Worm (Caenorhabditis elegans) whole organism, late embryonic: ENCODE data around the gene sma-2.

ENCODE experiments used
- F13H6.1 ChIP-seq: sonication (generic microtip); optimal IDR thresholded peaks from 2 replicates; lab custom pipeline; 2016; ENCODE audit warnings: missing genetic modification characterization, missing compliant biosample characterization
- K02D7.2 ChIP-seq: sonication (generic microtip); optimal IDR thresholded peaks from 2 replicates; lab custom pipeline; 2017; ENCODE audit warnings: mild to moderate bottlenecking, missing genetic modification characterization, missing compliant biosample characterization
- K09A11.1 ChIP-seq: sonication (generic microtip); optimal IDR thresholded peaks from 2 replicates; lab custom pipeline; 2017; ENCODE audit warnings: antibody characterized with exemption, mild to moderate bottlenecking, missing genetic modification characterization, missing compliant biosample characterization; ENCODE audit not compliant: insufficient read depth
- T23F11.4 ChIP-seq: fragments of 200-800 bp; sonication (Bioruptor generic); optimal IDR thresholded peaks from 2 replicates; lab custom pipeline; 2018; ENCODE audit warnings: mild to moderate bottlenecking, missing genetic modification characterization, missing compliant biosample characterization
- ahr-1 ChIP-seq: sonication (generic microtip); optimal IDR thresholded peaks from 2 replicates; lab custom pipeline; 2016; ENCODE audit warnings: missing genetic modification characterization, missing compliant biosample characterization
- ama-1 ChIP-seq: fragments of 150-350 bp; optimal IDR thresholded peaks from 2 replicates; lab custom pipeline; 2014
- ceh-14 ChIP-seq: sonication (generic microtip); optimal IDR thresholded peaks from 2 replicates; lab custom pipeline; 2016; ENCODE audit warnings: missing genotype, missing genetic modification characterization, missing compliant biosample characterization
- ceh-18 ChIP-seq: sonication (generic microtip); optimal IDR thresholded peaks from 2 replicates; lab custom pipeline; 2016; ENCODE audit warnings: missing genetic modification characterization, missing compliant biosample characterization
- ceh-19 ChIP-seq: fragments of 200-800 bp; sonication (Bioruptor generic); optimal IDR thresholded peaks from 2 replicates; lab custom pipeline; 2018; ENCODE audit warnings: mild to moderate bottlenecking, missing genetic modification characterization, missing compliant biosample characterization
- ceh-2 ChIP-seq: sonication (generic microtip); optimal IDR thresholded peaks from 2 replicates; lab custom pipeline; 2016; ENCODE audit warnings: missing genotype, missing genetic modification characterization, missing compliant biosample characterization
- ceh-22 ChIP-seq: sonication (generic microtip); optimal IDR thresholded peaks from 2 replicates; lab custom pipeline; 2017; ENCODE audit warnings: missing biosample characterization, missing genetic modification characterization
- ceh-24 ChIP-seq: sonication (generic microtip); optimal IDR thresholded peaks from 2 replicates; lab custom pipeline; 2016; ENCODE audit warnings: mild to moderate bottlenecking, missing genetic modification characterization, missing compliant biosample characterization
- ceh-31 ChIP-seq: sonication (generic microtip); optimal IDR thresholded peaks from 2 replicates; lab custom pipeline; 2016; ENCODE audit warnings: missing genetic modification characterization, missing compliant biosample characterization
- ceh-48 ChIP-seq: sonication (generic microtip); optimal IDR thresholded peaks from 2 replicates; lab custom pipeline; 2016; ENCODE audit warnings: missing genetic modification characterization, inconsistent platforms, missing compliant biosample characterization
- che-1 ChIP-seq: sonication (generic microtip); optimal IDR thresholded peaks from 2 replicates; lab custom pipeline; 2016; ENCODE audit warnings: mild to moderate bottlenecking, missing genetic modification characterization, missing compliant biosample characterization
- dmd-4 ChIP-seq: sonication (generic microtip); optimal IDR thresholded peaks from 2 replicates; lab custom pipeline; 2016; ENCODE audit warnings: borderline replicate concordance, missing genetic modification characterization, missing compliant biosample characterization
- dve-1 ChIP-seq: sonication (generic microtip); optimal IDR thresholded peaks from 2 replicates; lab custom pipeline; 2017; ENCODE audit warnings: antibody characterized with exemption, mild to moderate bottlenecking, missing genetic modification characterization, missing compliant biosample characterization
- elt-4 ChIP-seq: sonication (generic microtip); optimal IDR thresholded peaks from 2 replicates; lab custom pipeline; 2016; ENCODE audit warnings: missing genetic modification characterization, missing compliant biosample characterization
- eyg-1 ChIP-seq: sonication (generic microtip); optimal IDR thresholded peaks from 2 replicates; lab custom pipeline; 2016; ENCODE audit warnings: missing genotype, missing genetic modification characterization, missing compliant biosample characterization
- fkh-10 ChIP-seq: fragments of 150-350 bp; optimal IDR thresholded peaks from 2 replicates; lab custom pipeline; 2014; ENCODE audit warnings: missing biosample characterization, missing genetic modification reagents, missing genetic modification characterization
- gmeb-2 ChIP-seq: sonication (generic microtip); optimal IDR thresholded peaks from 2 replicates; lab custom pipeline; 2016; ENCODE audit warnings: missing genetic modification characterization, inconsistent platforms, missing compliant biosample characterization
- hlh-13 ChIP-seq: fragments of 200-800 bp; sonication (Bioruptor generic); optimal IDR thresholded peaks from 2 replicates; lab custom pipeline; 2018; ENCODE audit warnings: mild to moderate bottlenecking, missing genetic modification characterization, missing compliant biosample characterization
- hlh-30 ChIP-seq: sonication (generic microtip); optimal IDR thresholded peaks from 2 replicates; lab custom pipeline; 2017; ENCODE audit warnings: antibody characterized with exemption, missing genetic modification characterization, missing compliant biosample characterization; ENCODE audit not compliant: insufficient read depth
- hlh-6 ChIP-seq: sonication (generic microtip); optimal IDR thresholded peaks from 2 replicates; lab custom pipeline; 2016; ENCODE audit warnings: missing genotype, missing genetic modification characterization, missing compliant biosample characterization
- hlh-8 ChIP-seq: sonication (generic microtip); optimal IDR thresholded peaks from 2 replicates; lab custom pipeline; 2016; ENCODE audit warnings: missing genotype, missing genetic modification characterization, missing compliant biosample characterization
- lin-11 ChIP-seq: fragments of 200-800 bp; sonication (Bioruptor generic); optimal IDR thresholded peaks from 2 replicates; lab custom pipeline; 2018; ENCODE audit warnings: mild to moderate bottlenecking, missing genetic modification characterization, missing compliant biosample characterization
- madf-2 ChIP-seq: sonication (generic microtip); optimal IDR thresholded peaks from 2 replicates; lab custom pipeline; 2017; ENCODE audit warnings: missing genetic modification characterization, missing compliant biosample characterization
- mec-3 ChIP-seq: sonication (generic microtip); optimal IDR thresholded peaks from 2 replicates; lab custom pipeline; 2016; ENCODE audit warnings: borderline replicate concordance, missing genetic modification characterization, missing compliant biosample characterization
- nfya-1 ChIP-seq: sonication (generic microtip); optimal IDR thresholded peaks from 2 replicates; lab custom pipeline; 2017; ENCODE audit warnings: missing genetic modification characterization, mild to moderate bottlenecking, missing compliant biosample characterization, antibody characterized with exemption, moderate library complexity
- nhr-11 ChIP-seq: fragments of 150-350 bp; optimal IDR thresholded peaks from 2 replicates; lab custom pipeline; 2014; ENCODE audit warnings: missing biosample characterization, missing genetic modification characterization
- nhr-232 ChIP-seq: sonication (generic microtip); optimal IDR thresholded peaks from 2 replicates; lab custom pipeline; 2016; ENCODE audit warnings: missing genetic modification characterization, missing compliant biosample characterization
- odd-2 ChIP-seq: sonication (generic microtip); optimal IDR thresholded peaks from 2 replicates; lab custom pipeline; 2017; ENCODE audit warnings: antibody characterized with exemption, mild to moderate bottlenecking, missing genetic modification characterization, missing compliant biosample characterization
- pat-9 ChIP-seq: fragments of 200-800 bp; sonication (Bioruptor generic); optimal IDR thresholded peaks from 2 replicates; lab custom pipeline; 2018; ENCODE audit warnings: mild to moderate bottlenecking, missing genetic modification characterization, moderate library complexity, missing compliant biosample characterization
- pax-1 ChIP-seq: fragments of 150-350 bp; optimal IDR thresholded peaks from 2 replicates; lab custom pipeline; 2014; ENCODE audit warnings: missing biosample characterization, missing genetic modification characterization
- pha-2 ChIP-seq: sonication (generic microtip); optimal IDR thresholded peaks from 2 replicates; lab custom pipeline; 2017; ENCODE audit warnings: mild to moderate bottlenecking, missing genetic modification characterization, missing compliant biosample characterization
- pha-4 ChIP-seq: fragments of 150-350 bp; optimal IDR thresholded peaks from 2 replicates; lab custom pipeline; 2018; ENCODE audit warnings: missing biosample characterization, missing genetic modification reagents, missing genetic modification characterization
- pros-1 ChIP-seq: fragments of 150-350 bp; optimal IDR thresholded peaks from 2 replicates; lab custom pipeline; 2014; ENCODE audit warnings: missing biosample characterization, missing genetic modification reagents, missing genetic modification characterization
- rnt-1 ChIP-seq: sonication (generic microtip); optimal IDR thresholded peaks from 2 replicates; lab custom pipeline; 2016; ENCODE audit warnings: missing genetic modification characterization, missing compliant biosample characterization
- sdc-2 ChIP-seq: sonication (generic microtip); optimal IDR thresholded peaks from 2 replicates; lab custom pipeline; 2016; ENCODE audit warnings: missing genotype, missing genetic modification characterization, missing compliant biosample characterization
- sox-4 ChIP-seq: sonication (generic microtip); optimal IDR thresholded peaks from 2 replicates; lab custom pipeline; 2017; ENCODE audit warnings: mild to moderate bottlenecking, missing genetic modification characterization, inconsistent platforms, missing compliant biosample characterization
- tbx-7 ChIP-seq: sonication (generic microtip); optimal IDR thresholded peaks from 2 replicates; lab custom pipeline; 2016; ENCODE audit warnings: missing genotype, missing genetic modification characterization, missing compliant biosample characterization
- ttx-3 ChIP-seq: sonication (generic microtip); optimal IDR thresholded peaks from 2 replicates; lab custom pipeline; 2016; ENCODE audit warnings: missing genetic modification reagents, missing genetic modification characterization, missing compliant biosample characterization
- unc-3 ChIP-seq, 2 experiments: fragments of 200-800 bp in 1 of 2; sonication (Bioruptor generic) in 1 of 2; sonication (generic microtip) in 1 of 2; conservative IDR thresholded peaks in 1 of 2; optimal IDR thresholded peaks in 1 of 2; 2 replicates each; pipeline versions ENCODE4 v1.3.6 to Lab custom; 2016 to 2022; ENCODE audit warnings: missing compliant biosample characterization in 2 of 2, missing genetic modification characterization in 2 of 2, missing genetic modification reagents in 1 of 2
- unc-42 ChIP-seq: sonication (generic microtip); optimal IDR thresholded peaks from 2 replicates; lab custom pipeline; 2016; ENCODE audit warnings: missing genotype, missing genetic modification characterization, missing compliant biosample characterization
- unc-55 ChIP-seq: sonication (generic microtip); optimal IDR thresholded peaks from 2 replicates; lab custom pipeline; 2017; ENCODE audit warnings: missing biosample characterization, missing genetic modification reagents, missing genetic modification characterization
- zip-5 ChIP-seq: sonication (generic microtip); optimal IDR thresholded peaks from 2 replicates; lab custom pipeline; 2016; ENCODE audit warnings: missing genetic modification characterization, missing compliant biosample characterization

Gene sma-2

ce11 chrIII:8766467-8766866, 17.0 kb downstream of the sma-2 start:
- no peak for TF ChIP-seq fkh-10
- TF ChIP-seq ceh-14 (tag; lab: Kevin White, UChicago) = no peak
- TF ChIP-seq zip-5 (tag; lab: Kevin White, UChicago) = no peak
- TF ChIP-seq mec-3 = no peak
- TF ChIP-seq dmd-4 (tag; lab: Kevin White, UChicago) = no peak
- no peak for TF ChIP-seq pha-4 (tag; lab: Kevin White, UChicago)
- no peak for TF ChIP-seq F13H6.1 (tag; lab: Kevin White, UChicago)
- no peak for TF ChIP-seq che-1 (tag; lab: Kevin White, UChicago)
- TF ChIP-seq T23F11.4 (GFP tag; lab: Kevin White, UChicago) = no peak
- TF ChIP-seq lin-11 (tag; lab: Kevin White, UChicago) = no peak
- TF ChIP-seq ama-1 (lab: Kevin White, UChicago) = no peak

DNA sequence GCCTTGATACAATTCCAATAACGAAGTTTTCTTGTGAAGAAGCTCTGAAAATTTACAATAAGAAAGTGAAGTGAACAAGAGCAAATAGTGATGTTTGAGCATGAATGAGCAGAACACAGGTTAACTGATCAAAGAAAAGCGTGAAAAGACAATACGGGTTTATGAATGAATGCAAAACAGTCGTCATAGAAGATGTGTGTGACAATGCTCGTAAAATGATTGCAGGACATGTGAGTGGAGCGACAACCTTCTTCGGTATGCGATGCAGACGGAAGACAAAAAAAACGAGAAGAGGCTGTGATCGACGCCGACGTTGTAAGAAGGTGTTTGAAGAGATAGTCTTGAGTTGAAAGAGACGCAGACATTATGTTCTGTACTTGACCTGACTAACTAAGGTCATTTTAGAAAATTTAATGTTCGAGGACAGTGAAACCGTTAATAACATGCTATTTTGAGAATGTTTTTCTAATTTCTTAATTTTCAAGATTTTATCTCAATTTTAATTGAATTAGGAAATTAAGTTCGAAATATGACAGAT, 17.9 kb downstream of the sma-2 start, which contains the start of gene mig-22:
Gene mig-22 (minus strand): TSS at position 51 of the 538 bp plus-strand sequence.
- TF ChIP-seq unc-42 (tag; lab: Kevin White, UChicago) (no peak), rnt-1 (tag; lab: Kevin White, UChicago) (no peak), hlh-13 (no peak), hlh-6 (tag; lab: Kevin White, UChicago) (no peak)

ce11 chrIII:8767889-8768361, 18.4 kb downstream of the sma-2 start, which contains the start of gene mtss-1:
TSS of gene mtss-1 (plus strand) at chrIII:8768311.
- TF ChIP-seq unc-3 (GFP tag; conservative IDR thresholded peaks at IDR 0.05; lab: Robert Waterston, UW) = peak; percentile 40; the same call in 1 of the 2 replicates
- peak; percentile 56 for TF ChIP-seq unc-3 (tag; optimal IDR thresholded peaks at IDR 0.05; lab: Kevin White, UChicago)
- TF ChIP-seq ceh-31 (tag; lab: Kevin White, UChicago) = peak; percentile 77
- peak; percentile 78 for TF ChIP-seq che-1 (tag; lab: Kevin White, UChicago)
- TF ChIP-seq nhr-232 (tag; lab: Kevin White, UChicago) = peak; percentile 53
- TF ChIP-seq lin-11 (tag; lab: Kevin White, UChicago) = peak; percentile 62
- TF ChIP-seq F13H6.1 (tag; lab: Kevin White, UChicago) = peak; percentile 57
- TF ChIP-seq K02D7.2 (tag; lab: Kevin White, UChicago) = peak; percentile 74
- peak; percentile 42 for TF ChIP-seq hlh-13
- TF ChIP-seq ahr-1 = peak; percentile 85
- TF ChIP-seq hlh-30 (tag; lab: Kevin White, UChicago) = no peak
- no peak for TF ChIP-seq nhr-11
- TF ChIP-seq odd-2 (tag; lab: Kevin White, UChicago) = peak; percentile 77
- TF ChIP-seq ceh-19 = peak; percentile 77
- no peak for TF ChIP-seq ceh-22 (tag; lab: Kevin White, UChicago)
- peak; percentile 70 for TF ChIP-seq gmeb-2 (tag; lab: Kevin White, UChicago)
- peak; percentile 24 for TF ChIP-seq ceh-18 (tag; lab: Kevin White, UChicago)
- TF ChIP-seq pax-1 = no peak
- peak; percentile 56 for TF ChIP-seq ceh-24 (tag; lab: Kevin White, UChicago)
- TF ChIP-seq nfya-1 (tag; lab: Kevin White, UChicago) = peak; percentile 78
- TF ChIP-seq madf-2 (tag; lab: Kevin White, UChicago) = peak; percentile 64
- peak; percentile 36 for TF ChIP-seq ceh-48
- TF ChIP-seq unc-55 = no peak
- TF ChIP-seq sox-4 = peak; percentile 81
- no peak for TF ChIP-seq sdc-2
- peak; percentile 59 for TF ChIP-seq hlh-8 (tag; lab: Kevin White, UChicago)
- TF ChIP-seq eyg-1 (tag; lab: Kevin White, UChicago) = peak; percentile 64
- peak; percentile 75 for TF ChIP-seq ceh-2 (tag; lab: Kevin White, UChicago)
- peak; percentile 31 for TF ChIP-seq tbx-7 (tag; lab: Kevin White, UChicago)
- TF ChIP-seq dve-1 (tag; lab: Kevin White, UChicago) = no peak
- peak; percentile 2 for TF ChIP-seq fkh-10
- TF ChIP-seq pros-1 (tag; lab: Kevin White, UChicago) = no peak
- TF ChIP-seq elt-4 = no peak
- TF ChIP-seq ttx-3 (tag; lab: Kevin White, UChicago) = peak; percentile 89
- peak; percentile 77 for TF ChIP-seq K09A11.1
- no peak for TF ChIP-seq pha-4 (tag; lab: Kevin White, UChicago)
- peak; percentile 13 for TF ChIP-seq unc-42 (tag; lab: Kevin White, UChicago)
- peak; percentile 74 for TF ChIP-seq pha-2 (tag; lab: Kevin White, UChicago)
- peak; percentile 59 for TF ChIP-seq pat-9 (tag; lab: Kevin White, UChicago)
- no peak for TF ChIP-seq ama-1 (lab: Kevin White, UChicago)
